Worm (Caenorhabditis elegans): ENCODE measurements around the gene T20D3.6.

Gene T20D3.6

ce11 chrIV:9320023-9320422 is 19.1 kb downstream of the T20D3.6 start:
- TF ChIP-seq M03D4.4 (tag; optimal IDR thresholded peaks at IDR 0.05): no peak
- no peak for TF ChIP-seq ztf-11 (tag; optimal IDR thresholded peaks at IDR 0.05)
- no peak for TF ChIP-seq mab-5 (tag; optimal IDR thresholded peaks at IDR 0.05)
- no peak for TF ChIP-seq pha-4 (tag; optimal IDR thresholded peaks at IDR 0.05)

ce11 chrIV:9319080-9319479 is 20.0 kb downstream of the T20D3.6 start, which contains the start of the genes F49C12.11 and nemt-1:
Gene F49C12.11 (plus strand): TSS chrIV:9319380.
Gene nemt-1 (minus strand): TSS chrIV:9319439.
- TF ChIP-seq ham-2 (GFP tag; optimal IDR thresholded peaks at IDR 0.05) (no peak), cnd-1 (tag; optimal IDR thresholded peaks at IDR 0.05) (no peak), elt-3 (tag; optimal IDR thresholded peaks at IDR 0.05) (no peak), mab-5 (tag; optimal IDR thresholded peaks at IDR 0.05) (no peak), lin-13 (tag; optimal IDR thresholded peaks at IDR 0.05) (no peak), mep-1 (tag; optimal IDR thresholded peaks at IDR 0.05) (no peak), bed-3 (GFP tag; optimal IDR thresholded peaks at IDR 0.05) (no peak), ztf-11 (tag; optimal IDR thresholded peaks at IDR 0.05) (no peak), elt-1 (tag; optimal IDR thresholded peaks at IDR 0.05; ENCODE audit: borderline replicate concordance, insufficient read depth) (no peak), ces-1 (GFP tag; optimal IDR thresholded peaks at IDR 0.05) (no peak), nhr-12 (tag; optimal IDR thresholded peaks at IDR 0.05) (no peak), nhr-28 (tag; optimal IDR thresholded peaks at IDR 0.05) (no peak), sptf-1 (tag; optimal IDR thresholded peaks at IDR 0.05) (no peak)

- TF ChIP-seq nhr-76 (tag; optimal IDR thresholded peaks at IDR 0.05): no peak
- no peak for TF ChIP-seq pha-4 (tag; optimal IDR thresholded peaks at IDR 0.05)
- no peak for TF ChIP-seq ceh-43 (GFP tag; optimal IDR thresholded peaks at IDR 0.05)
- no peak for TF ChIP-seq zip-8 (tag; optimal IDR thresholded peaks at IDR 0.05)
- no peak for TF ChIP-seq ztf-11 (tag; optimal IDR thresholded peaks at IDR 0.05)
- no peak for TF ChIP-seq snpc-4 (tag; optimal IDR thresholded peaks at IDR 0.05)
- no peak for TF ChIP-seq unc-39 (tag; optimal IDR thresholded peaks at IDR 0.05)
- no peak for TF ChIP-seq drap-1 (GFP tag; optimal IDR thresholded peaks at IDR 0.05)
- TF ChIP-seq ham-2 (GFP tag; optimal IDR thresholded peaks at IDR 0.05): no peak
- TF ChIP-seq flh-1 (GFP tag; optimal IDR thresholded peaks at IDR 0.05): no peak
- no peak for TF ChIP-seq blmp-1 (tag; optimal IDR thresholded peaks at IDR 0.05)
- no peak for TF ChIP-seq ces-1 (GFP tag; optimal IDR thresholded peaks at IDR 0.05)
- no peak for TF ChIP-seq sem-2 (GFP tag; optimal IDR thresholded peaks at IDR 0.05)
- TF ChIP-seq ceh-39 (tag; optimal IDR thresholded peaks at IDR 0.05): no peak
- TF ChIP-seq ceh-83 (GFP tag; optimal IDR thresholded peaks at IDR 0.05): no peak
- no peak for TF ChIP-seq sptf-1 (tag; optimal IDR thresholded peaks at IDR 0.05)
These were observed 21.0 kb downstream of the T20D3.6 start for ce11 chrIV:9318147-9318546.

- TF ChIP-seq flh-1 (GFP tag; optimal IDR thresholded peaks at IDR 0.05) (peak; percentile 7), ztf-11 (tag; optimal IDR thresholded peaks at IDR 0.05) (peak; percentile 52), lin-13 (tag; optimal IDR thresholded peaks at IDR 0.05) (no peak), lin-32 (GFP tag; optimal IDR thresholded peaks at IDR 0.05) (no peak), ceh-43 (GFP tag; optimal IDR thresholded peaks at IDR 0.05) (peak; percentile 81), sptf-1 (tag; optimal IDR thresholded peaks at IDR 0.05) (peak; percentile 85), tbx-8 (GFP tag; optimal IDR thresholded peaks at IDR 0.05) (no peak), mep-1 (tag; optimal IDR thresholded peaks at IDR 0.05) (peak; percentile 82), unc-39 (tag; optimal IDR thresholded peaks at IDR 0.05) (no peak), blmp-1 (tag; optimal IDR thresholded peaks at IDR 0.05) (no peak), unc-120 (tag; optimal IDR thresholded peaks at IDR 0.05; ENCODE audit: poor library complexity, severe bottlenecking) (no peak), sem-2 (GFP tag; optimal IDR thresholded peaks at IDR 0.05) (peak; percentile 36), elt-3 (tag; optimal IDR thresholded peaks at IDR 0.05) (no peak), drap-1 (GFP tag; optimal IDR thresholded peaks at IDR 0.05) (peak; percentile 73), unc-62 (GFP tag; optimal IDR thresholded peaks at IDR 0.05) (no peak), bed-3 (GFP tag; optimal IDR thresholded peaks at IDR 0.05) (peak; percentile 37), nhr-12 (tag; optimal IDR thresholded peaks at IDR 0.05) (peak; percentile 35), nhr-76 (tag; optimal IDR thresholded peaks at IDR 0.05) (peak; percentile 1), mab-5 (tag; optimal IDR thresholded peaks at IDR 0.05) (no peak), hlh-1 (tag; optimal IDR thresholded peaks at IDR 0.05) (peak; percentile 67), zip-8 (tag; optimal IDR thresholded peaks at IDR 0.05) (no peak), pha-4 (tag; optimal IDR thresholded peaks at IDR 0.05) (peak; percentile 7), ces-1 (GFP tag; optimal IDR thresholded peaks at IDR 0.05) (peak; percentile 60), ceh-83 (GFP tag; optimal IDR thresholded peaks at IDR 0.05) (no peak), nhr-2 (tag; optimal IDR thresholded peaks at IDR 0.05) (no peak), ceh-39 (tag; optimal IDR thresholded peaks at IDR 0.05) (peak; percentile 30), ham-2 (GFP tag; optimal IDR thresholded peaks at IDR 0.05) (no peak), lsy-2 (tag; optimal IDR thresholded peaks at IDR 0.05) (peak; percentile 37), snpc-4 (tag; optimal IDR thresholded peaks at IDR 0.05) (no peak), M03D4.4 (tag; optimal IDR thresholded peaks at IDR 0.05) (peak; percentile 67), nhr-237 (tag; optimal IDR thresholded peaks at IDR 0.05) (peak; percentile 16), mls-2 (tag; optimal IDR thresholded peaks at IDR 0.05) (no peak), nhr-28 (tag; optimal IDR thresholded peaks at IDR 0.05) (no peak), elt-1 (tag; optimal IDR thresholded peaks at IDR 0.05; ENCODE audit: borderline replicate concordance, insufficient read depth) (peak; percentile 36), cnd-1 (tag; optimal IDR thresholded peaks at IDR 0.05) (peak; percentile 62)
These were observed 22.9 kb downstream of the T20D3.6 start, which contains the start of the genes F49C12.9 and rpn-7 for ce11 chrIV:9316068-9316681. Gene F49C12.9 (minus strand): TSS chrIV:9316215. Gene rpn-7 (plus strand): TSS chrIV:9316631.

All from whole organism, mixed stage, embryonic.